Fruit fly (Drosophila melanogaster) whole organism, adult: ENCODE data around the gene CG34382.

ENCODE experiments used
- CG12768 ChIP-seq: fragments of 200-800 bp; sonication (Bioruptor generic); optimal IDR thresholded peaks from 2 replicates; lab custom pipeline; 2017; ENCODE audit warnings: missing biosample characterization, missing genetic modification characterization, mild to moderate bottlenecking, moderate library complexity, missing genetic modification reagents
- CG14711 ChIP-seq: fragments of 200-800 bp; sonication (Bioruptor generic); optimal IDR thresholded peaks from 2 replicates; lab custom pipeline; 2018; ENCODE audit warnings: missing biosample characterization, mild to moderate bottlenecking, missing genetic modification characterization, moderate library complexity
- CG33017 ChIP-seq: fragments of 200-800 bp; sonication (Bioruptor generic); optimal IDR thresholded peaks from 2 replicates; lab custom pipeline; 2018; ENCODE audit warnings: missing biosample characterization, mild to moderate bottlenecking, missing genetic modification characterization, moderate library complexity
- CG7045 ChIP-seq: fragments of 200-800 bp; sonication (Bioruptor generic); optimal IDR thresholded peaks from 2 replicates; lab custom pipeline; 2017; ENCODE audit warnings: missing biosample characterization, mild to moderate bottlenecking, missing genetic modification characterization
- Clk ChIP-seq: fragments of 200-800 bp; sonication (Bioruptor generic); optimal IDR thresholded peaks from 2 replicates; lab custom pipeline; 2017; ENCODE audit warnings: missing biosample characterization, missing genetic modification characterization
- Hr96 ChIP-seq: fragments of 200-800 bp; sonication (Bioruptor generic); optimal IDR thresholded peaks from 2 replicates; lab custom pipeline; 2016; ENCODE audit warnings: missing biosample characterization, missing genetic modification characterization
- bab1 ChIP-seq: fragments of 200-800 bp; sonication (Bioruptor generic); optimal IDR thresholded peaks from 3 replicates; lab custom pipeline; 2019; ENCODE audit warnings: missing biosample characterization, mild to moderate bottlenecking, missing genetic modification characterization, moderate library complexity
- cic ChIP-seq: fragments of 200-800 bp; sonication (Bioruptor generic); optimal IDR thresholded peaks from 2 replicates; lab custom pipeline; 2017; ENCODE audit warnings: missing biosample characterization, mild to moderate bottlenecking, missing genetic modification characterization, moderate library complexity
- kay ChIP-seq: fragments of 200-800 bp; sonication (Bioruptor generic); peaks from one replicate; lab custom pipeline; 2016; ENCODE audit warnings: missing biosample characterization, missing genetic modification characterization, borderline replicate concordance
- ovo ChIP-seq: fragments of 200-800 bp; sonication (Bioruptor generic); optimal IDR thresholded peaks from 2 replicates; lab custom pipeline; 2016; ENCODE audit warnings: missing biosample characterization, missing genetic modification characterization
- pad ChIP-seq: fragments of 200-800 bp; sonication (Bioruptor generic); optimal IDR thresholded peaks from 3 replicates; lab custom pipeline; 2017; ENCODE audit warnings: missing biosample characterization, missing genetic modification characterization, mild to moderate bottlenecking, moderate library complexity, missing genetic modification reagents
- tj ChIP-seq: fragments of 200-800 bp; sonication (Bioruptor generic); optimal IDR thresholded peaks from 3 replicates; lab custom pipeline; 2017; ENCODE audit warnings: missing biosample characterization, mild to moderate bottlenecking, missing genetic modification characterization, moderate library complexity

dm6 chr3L:9863656-9864055 is 15.1 kb upstream of the CG34382 start:
- TF ChIP-seq CG12768 (GFP tag; lab: Kevin White, UChicago) (peak; percentile 47), kay (GFP tag; lab: Kevin White, UChicago) (peak; percentile 90), ovo (GFP tag; lab: Kevin White, UChicago) (no peak), CG7045 (GFP tag; lab: Kevin White, UChicago) (no peak), pad (GFP tag; lab: Kevin White, UChicago) (no peak), cic (GFP tag; lab: Kevin White, UChicago) (no peak), tj (GFP tag; lab: Kevin White, UChicago) (no peak), CG33017 (tag; lab: Kevin White, UChicago) (no peak), Hr96 (GFP tag; lab: Kevin White, UChicago) (no peak), Clk (GFP tag; lab: Kevin White, UChicago) (no peak), CG14711 (tag; lab: Kevin White, UChicago) (no peak), bab1 (GFP tag; lab: Kevin White, UChicago) (no peak)
